Fruit fly (Drosophila melanogaster) whole organism, prepupa: Measurements from ENCODE around the gene CG15728.

Experiments
- Eip93F ChIP-seq: fragments of 200-800 bp; sonication (Bioruptor generic); optimal IDR thresholded peaks from 2 replicates; lab custom pipeline; 2016; ENCODE audit warnings: missing biosample characterization, mild to moderate bottlenecking, missing genetic modification characterization
- OdsH ChIP-seq: fragments of 200-800 bp; sonication (Bioruptor generic); optimal IDR thresholded peaks from 3 replicates; lab custom pipeline; 2016; ENCODE audit warnings: missing biosample characterization, missing genetic modification characterization
- topi ChIP-seq: fragments of 200-800 bp; sonication (Bioruptor generic); optimal IDR thresholded peaks from 3 replicates; lab custom pipeline; 2016; ENCODE audit warnings: missing biosample characterization, missing genetic modification characterization

- TF ChIP-seq Eip93F (GFP tag; lab: Kevin White, UChicago) (no peak), OdsH (GFP tag; lab: Kevin White, UChicago) (no peak), topi (no peak)
Measured at dm6 chrX:12575292-12575826, 48.7 kb upstream of the CG15728 start.
